Fruit fly (Drosophila melanogaster) whole organism, wandering third instar larva: Measurements from ENCODE around the gene mtTFB2.

ENCODE experiments used
- Hr78 ChIP-seq: fragments of >200 bp; optimal IDR thresholded peaks from 2 replicates; lab custom pipeline; 2017; ENCODE audit warnings: missing biosample characterization, missing genetic modification characterization
- br ChIP-seq: fragments of 200-800 bp; sonication (Bioruptor generic); optimal IDR thresholded peaks from 2 replicates; lab custom pipeline; 2016; ENCODE audit warnings: missing biosample characterization, missing genetic modification characterization
- pan ChIP-seq: fragments of >200 bp; optimal IDR thresholded peaks from 2 replicates; lab custom pipeline; 2017
- psq ChIP-seq: fragments of 200-800 bp; sonication (Bioruptor generic); optimal IDR thresholded peaks from 3 replicates; lab custom pipeline; 2017; ENCODE audit warnings: missing biosample characterization, mild to moderate bottlenecking, missing genetic modification characterization, moderate library complexity
- tai ChIP-seq: sonication (Bioruptor generic); optimal IDR thresholded peaks from 2 replicates; lab custom pipeline; 2016; ENCODE audit warnings: missing biosample characterization, missing genetic modification characterization
- usp ChIP-seq: fragments of >200 bp; optimal IDR thresholded peaks from 2 replicates; lab custom pipeline; 2017; ENCODE audit warnings: missing biosample characterization, missing genetic modification characterization
- woc ChIP-seq: sonication (Bioruptor generic); optimal IDR thresholded peaks from 2 replicates; lab custom pipeline; 2016; ENCODE audit warnings: missing biosample characterization, mild to moderate bottlenecking, missing genetic modification characterization

dm6 chr3R:10028378-10028777 is 17.0 kb upstream of the mtTFB2 start:
- no peak for TF ChIP-seq pan (lab: Kevin White, UChicago)
- TF ChIP-seq psq, result no peak
- no peak for TF ChIP-seq usp (GFP tag; lab: Kevin White, UChicago)
- no peak for TF ChIP-seq br (GFP tag; lab: Kevin White, UChicago)
- TF ChIP-seq tai (GFP tag; lab: Kevin White, UChicago), result no peak
- TF ChIP-seq Hr78 (GFP tag; lab: Kevin White, UChicago), result no peak
- no peak for TF ChIP-seq woc (GFP tag; lab: Kevin White, UChicago)
